Worm (Caenorhabditis elegans) whole organism, early embryonic: Measurements from ENCODE around the gene irg-8.

Source experiments
- B0310.2 ChIP-seq: sonication (generic microtip); optimal IDR thresholded peaks from 2 replicates; lab custom pipeline; 2016; ENCODE audit warnings: mild to moderate bottlenecking, missing genetic modification characterization, missing compliant biosample characterization
- F13C5.2 ChIP-seq: sonication (generic microtip); optimal IDR thresholded peaks from 2 replicates; lab custom pipeline; 2017; ENCODE audit warnings: mild to moderate bottlenecking, missing genetic modification characterization, inconsistent platforms, missing compliant biosample characterization
- aly-1 ChIP-seq: sonication (generic microtip); optimal IDR thresholded peaks from 2 replicates; lab custom pipeline; 2016; ENCODE audit warnings: missing genetic modification characterization, missing compliant biosample characterization
- ama-1 ChIP-seq: fragments of 150-350 bp; optimal IDR thresholded peaks from 2 replicates; lab custom pipeline; 2014
- ceh-13 ChIP-seq: fragments of 200-800 bp; sonication (Bioruptor generic); optimal IDR thresholded peaks from 2 replicates; lab custom pipeline; 2018; ENCODE audit warnings: mild to moderate bottlenecking, missing genetic modification characterization, missing compliant biosample characterization
- ceh-36 ChIP-seq: sonication (generic microtip); optimal IDR thresholded peaks from 2 replicates; lab custom pipeline; 2016; ENCODE audit warnings: missing genetic modification characterization, inconsistent platforms, missing compliant biosample characterization
- ets-7 ChIP-seq: sonication (generic microtip); optimal IDR thresholded peaks from 2 replicates; lab custom pipeline; 2016; ENCODE audit warnings: missing genotype, missing genetic modification characterization, missing compliant biosample characterization
- flt-1 ChIP-seq: fragments of 200-800 bp; sonication (Bioruptor generic); IDR thresholded peaks from 2 replicates; pipeline ENCODE4 v1.3.6; 2022; ENCODE audit warnings: missing genetic modification characterization, missing compliant biosample characterization
- hmbx-1 ChIP-seq: sonication (generic microtip); optimal IDR thresholded peaks from 2 replicates; lab custom pipeline; 2016; ENCODE audit warnings: mild to moderate bottlenecking, missing genetic modification characterization, missing compliant biosample characterization
- hmg-4 ChIP-seq: fragments of 200-800 bp; sonication (Bioruptor generic); optimal IDR thresholded peaks from 2 replicates; lab custom pipeline; 2018; ENCODE audit warnings: mild to moderate bottlenecking, missing genetic modification characterization, missing compliant biosample characterization
- hnd-1 ChIP-seq: sonication (generic microtip); optimal IDR thresholded peaks from 2 replicates; lab custom pipeline; 2016; ENCODE audit warnings: missing genetic modification characterization, missing compliant biosample characterization
- pes-1 ChIP-seq: fragments of 200-800 bp; sonication (Bioruptor generic); IDR thresholded peaks from 2 replicates; pipeline ENCODE4 v1.3.6; 2022; ENCODE audit warnings: missing genetic modification reagents, missing genetic modification characterization, missing compliant biosample characterization
- scrt-1 ChIP-seq: fragments of 200-800 bp; sonication (Bioruptor generic); IDR thresholded peaks from 2 replicates; pipeline ENCODE4 v1.3.6; 2022; ENCODE audit warnings: missing genetic modification characterization, missing compliant biosample characterization
- sea-1 ChIP-seq: fragments of 200-800 bp; sonication (Bioruptor generic); conservative IDR thresholded peaks from 2 replicates; pipeline ENCODE4 v1.3.6; 2022; ENCODE audit warnings: missing genetic modification characterization, missing compliant biosample characterization
- tbx-11 ChIP-seq: fragments of 200-800 bp; sonication (Bioruptor generic); IDR thresholded peaks from 2 replicates; pipeline ENCODE4 v1.3.6; 2022; ENCODE audit warnings: missing genetic modification characterization, missing compliant biosample characterization
- tbx-37 ChIP-seq: fragments of 200-800 bp; sonication (Bioruptor generic); conservative IDR thresholded peaks from 2 replicates; pipeline ENCODE4 v1.3.6; 2022; ENCODE audit warnings: missing genetic modification reagents, missing genetic modification characterization, missing compliant biosample characterization
- tra-4 ChIP-seq: sonication (generic microtip); optimal IDR thresholded peaks from 2 replicates; lab custom pipeline; 2017; ENCODE audit warnings: missing genetic modification characterization, missing compliant biosample characterization

The irg-8 gene

ce11 chrV:450757-451501 lies 33.4 kb upstream of the irg-8 start, which contains the start of gene nhr-123:
TSS of gene nhr-123 (plus strand) at chrV:451451.
- TF ChIP-seq scrt-1 (GFP tag; lab: Robert Waterston, UW) (no peak), hnd-1 (tag; lab: Kevin White, UChicago) (no peak), aly-1 (tag; lab: Kevin White, UChicago) (no peak), flt-1 (GFP tag; lab: Robert Waterston, UW) (no peak), ceh-13 (GFP tag; lab: Kevin White, UChicago) (no peak), pes-1 (GFP tag; lab: Robert Waterston, UW) (no peak), F13C5.2 (tag; lab: Kevin White, UChicago) (no peak), hmg-4 (GFP tag; lab: Kevin White, UChicago) (no peak), ceh-36 (no peak), B0310.2 (no peak), tra-4 (tag; lab: Kevin White, UChicago) (no peak), sea-1 (no peak), tbx-11 (GFP tag; lab: Robert Waterston, UW) (no peak), ama-1 (lab: Kevin White, UChicago) (no peak), ets-7 (tag; lab: Kevin White, UChicago) (no peak), hmbx-1 (tag; lab: Kevin White, UChicago) (no peak), tbx-37 (no peak)

- TF ChIP-seq F13C5.2 (tag; lab: Kevin White, UChicago) (no peak), ets-7 (tag; lab: Kevin White, UChicago) (no peak), hmbx-1 (tag; lab: Kevin White, UChicago) (no peak), pes-1 (GFP tag; lab: Robert Waterston, UW) (no peak), hnd-1 (tag; lab: Kevin White, UChicago) (no peak), aly-1 (tag; lab: Kevin White, UChicago) (no peak), ama-1 (lab: Kevin White, UChicago) (no peak), sea-1 (no peak), tbx-37 (no peak), B0310.2 (no peak), flt-1 (GFP tag; lab: Robert Waterston, UW) (no peak), tra-4 (tag; lab: Kevin White, UChicago) (no peak), scrt-1 (GFP tag; lab: Robert Waterston, UW) (no peak)
These were observed 32.2 kb upstream of the irg-8 start, which contains the start of gene M02H5.8 for ce11 chrV:449685-450084. TSS of gene M02H5.8 (plus strand) at chrV:449981.

ce11 chrV:449130-449529 lies 31.6 kb upstream of the irg-8 start, which contains the start of gene srh-35:
TSS of gene srh-35 (minus strand) at chrV:449230.
- no peak for TF ChIP-seq hnd-1 (tag; lab: Kevin White, UChicago)
- TF ChIP-seq scrt-1 (GFP tag; lab: Robert Waterston, UW) = no peak
- no peak for TF ChIP-seq sea-1
- no peak for TF ChIP-seq ama-1 (lab: Kevin White, UChicago)
- TF ChIP-seq flt-1 (GFP tag; lab: Robert Waterston, UW) = no peak
- no peak for TF ChIP-seq ets-7 (tag; lab: Kevin White, UChicago)
- no peak for TF ChIP-seq F13C5.2 (tag; lab: Kevin White, UChicago)
- TF ChIP-seq B0310.2 = no peak
- TF ChIP-seq ceh-13 (GFP tag; lab: Kevin White, UChicago) = no peak
- no peak for TF ChIP-seq hmg-4 (GFP tag; lab: Kevin White, UChicago)
- no peak for TF ChIP-seq tbx-11 (GFP tag; lab: Robert Waterston, UW)
- TF ChIP-seq tbx-37 = no peak
- TF ChIP-seq tra-4 (tag; lab: Kevin White, UChicago) = no peak
- no peak for TF ChIP-seq hmbx-1 (tag; lab: Kevin White, UChicago)
- TF ChIP-seq aly-1 (tag; lab: Kevin White, UChicago) = no peak
- TF ChIP-seq ceh-36 = no peak
- no peak for TF ChIP-seq pes-1 (GFP tag; lab: Robert Waterston, UW)

ce11 chrV:446988-447387 lies 29.5 kb upstream of the irg-8 start:
- TF ChIP-seq B0310.2 = no peak
- TF ChIP-seq hmg-4 (GFP tag; lab: Kevin White, UChicago) = peak; percentile 23
- no peak for TF ChIP-seq aly-1 (tag; lab: Kevin White, UChicago)

- TF ChIP-seq flt-1 (GFP tag; lab: Robert Waterston, UW) (no peak), B0310.2 (no peak), ceh-13 (GFP tag; lab: Kevin White, UChicago) (no peak), scrt-1 (GFP tag; lab: Robert Waterston, UW) (no peak), tbx-11 (GFP tag; lab: Robert Waterston, UW) (no peak), tbx-37 (no peak), pes-1 (GFP tag; lab: Robert Waterston, UW) (no peak), hmg-4 (GFP tag; lab: Kevin White, UChicago) (no peak), sea-1 (no peak), tra-4 (tag; lab: Kevin White, UChicago) (no peak), hmbx-1 (tag; lab: Kevin White, UChicago) (no peak), aly-1 (tag; lab: Kevin White, UChicago) (no peak), F13C5.2 (tag; lab: Kevin White, UChicago) (no peak), ets-7 (tag; lab: Kevin White, UChicago) (no peak), ama-1 (lab: Kevin White, UChicago) (no peak), hnd-1 (tag; lab: Kevin White, UChicago) (no peak)
These were observed 29.1 kb upstream of the irg-8 start, which contains the start of gene srh-34 for ce11 chrV:446574-446973. TSS of gene srh-34 (minus strand) at chrV:446674.

ce11 chrV:443193-443592 lies 25.7 kb upstream of the irg-8 start, which contains the start of gene srh-33:
TSS of gene srh-33 (minus strand) at chrV:443293.
- no peak for TF ChIP-seq hmg-4 (GFP tag; lab: Kevin White, UChicago)
- no peak for TF ChIP-seq hnd-1 (tag; lab: Kevin White, UChicago)
- no peak for TF ChIP-seq ets-7 (tag; lab: Kevin White, UChicago)
- no peak for TF ChIP-seq tra-4 (tag; lab: Kevin White, UChicago)
- TF ChIP-seq sea-1 = no peak

- TF ChIP-seq scrt-1 (GFP tag; lab: Robert Waterston, UW) (no peak), hmg-4 (GFP tag; lab: Kevin White, UChicago) (no peak), tbx-11 (GFP tag; lab: Robert Waterston, UW) (no peak), hmbx-1 (tag; lab: Kevin White, UChicago) (no peak), tra-4 (tag; lab: Kevin White, UChicago) (no peak), F13C5.2 (tag; lab: Kevin White, UChicago) (no peak), ets-7 (tag; lab: Kevin White, UChicago) (no peak), pes-1 (GFP tag; lab: Robert Waterston, UW) (no peak), ceh-36 (no peak), tbx-37 (no peak), flt-1 (GFP tag; lab: Robert Waterston, UW) (no peak), sea-1 (no peak), B0310.2 (no peak), ceh-13 (GFP tag; lab: Kevin White, UChicago) (no peak), ama-1 (lab: Kevin White, UChicago) (no peak), hnd-1 (tag; lab: Kevin White, UChicago) (no peak), aly-1 (tag; lab: Kevin White, UChicago) (no peak)
These were observed 23.4 kb upstream of the irg-8 start, which contains the start of gene B0554.7 for ce11 chrV:440923-441322. TSS of gene B0554.7 (minus strand) at chrV:441023.
